Fruit fly (Drosophila melanogaster): ENCODE measurements around the gene CG12268.
A peak's percentile ranks its signal among the peaks of the same experiment; 100 is the strongest.

Gene CG12268

DNA sequence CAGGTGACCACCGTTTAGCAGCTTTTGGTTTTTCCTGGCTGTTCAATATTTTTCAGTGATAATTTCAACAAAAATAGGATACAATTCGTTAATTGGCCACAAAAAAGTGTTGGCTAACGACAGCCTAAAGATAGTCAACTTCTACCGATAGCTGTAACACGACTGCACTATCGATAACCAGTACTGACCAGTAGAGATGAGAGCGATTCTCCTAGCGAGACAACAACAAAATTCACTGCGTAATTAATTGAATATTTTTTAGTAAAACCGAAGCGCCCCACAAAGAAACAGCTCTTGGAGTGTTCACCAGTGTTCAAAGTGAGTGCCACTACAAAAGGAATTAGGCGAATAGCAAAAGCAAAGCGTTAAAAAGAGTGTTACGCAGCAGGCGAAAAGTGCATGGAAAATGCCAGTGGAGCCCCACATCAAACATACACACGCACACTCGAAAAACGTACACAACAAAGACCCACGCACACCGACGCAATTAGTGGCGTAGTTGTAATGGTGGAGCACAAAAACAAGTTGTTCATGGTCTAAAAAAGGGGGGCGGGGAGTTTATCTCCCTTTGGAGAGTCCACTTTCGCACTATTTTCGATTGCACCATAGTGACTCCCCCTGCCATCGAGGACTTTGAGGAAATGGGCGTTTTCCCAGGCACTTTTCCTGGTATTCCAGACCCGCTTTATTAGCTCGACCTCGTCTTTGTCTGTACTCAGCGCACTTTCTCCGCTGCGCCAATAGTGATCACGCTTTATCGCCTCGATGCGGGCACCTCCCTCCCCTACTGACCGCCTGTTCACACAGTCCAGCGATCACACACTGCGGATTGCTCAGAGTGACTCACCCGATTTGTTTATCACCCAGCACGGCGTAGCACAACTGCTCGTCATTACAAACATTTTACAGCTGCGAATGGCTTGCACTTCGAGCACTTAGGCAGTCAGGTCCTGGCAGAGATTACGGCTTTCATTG lies 44.9 kb upstream of the CG12268 start, which contains the start of the genes Epp and Rab7:
Epp (minus strand) TSS at position 94 of the 975 bp plus-strand sequence.
Rab7 (plus strand) TSS at position 186 of the 975 bp plus-strand sequence.
- TF ChIP-seq Elba2 (GFP tag; optimal IDR thresholded peaks at IDR 0.05), result no peak
- TF ChIP-seq bcd (GFP tag; optimal IDR thresholded peaks at IDR 0.05), result no peak
- TF ChIP-seq kni (GFP tag; optimal IDR thresholded peaks at IDR 0.05), result peak; percentile 44
- TF ChIP-seq dan (GFP tag; IDR thresholded peaks at IDR 0.05), result no peak
- TF ChIP-seq lov (optimal IDR thresholded peaks at IDR 0.05), result no peak
- no peak for TF ChIP-seq lov (GFP tag; IDR thresholded peaks at IDR 0.05)
- peak; percentile 0 for TF ChIP-seq Side (GFP tag; optimal IDR thresholded peaks at IDR 0.05)
- TF ChIP-seq CG3065 (GFP tag; optimal IDR thresholded peaks at IDR 0.05), result no peak
- TF ChIP-seq CG3281 (GFP tag; optimal IDR thresholded peaks at IDR 0.05), result peak; percentile 21
- peak; percentile 8 for TF ChIP-seq vfl (GFP tag; optimal IDR thresholded peaks at IDR 0.05)
- no peak for TF ChIP-seq CG1529 (GFP tag; optimal IDR thresholded peaks at IDR 0.05)
- peak; percentile 90 for TF ChIP-seq CG16813 (GFP tag; IDR thresholded peaks at IDR 0.05; ENCODE audit: partially characterized antibody)
- TF ChIP-seq ham (GFP tag; IDR thresholded peaks at IDR 0.05), result no peak
- no peak for TF ChIP-seq B-H1 (GFP tag; IDR thresholded peaks at IDR 0.05)
- peak; percentile 88 for TF ChIP-seq CG17186 (GFP tag; optimal IDR thresholded peaks at IDR 0.05)
- 0 out of 2 replicates have a peak, but pooled peaks have one; percentile 22 for TF ChIP-seq al (GFP tag; IDR thresholded peaks at IDR 0.05)
- TF ChIP-seq bowl (GFP tag; IDR thresholded peaks at IDR 0.05), result no peak
- no peak for TF ChIP-seq Hmx (GFP tag; optimal IDR thresholded peaks at IDR 0.05)
- peak; percentile 18 for TF ChIP-seq unpg (GFP tag; optimal IDR thresholded peaks at IDR 0.05)
- no peak for TF ChIP-seq tup (GFP tag; optimal IDR thresholded peaks at IDR 0.05)
- TF ChIP-seq CG10543 (GFP tag; optimal IDR thresholded peaks at IDR 0.05), result peak; percentile 28
- no peak for TF ChIP-seq klu (GFP tag; IDR thresholded peaks at IDR 0.05)
- no peak for TF ChIP-seq h (optimal IDR thresholded peaks at IDR 0.05)
- peak; percentile 80 for TF ChIP-seq sna (GFP tag; IDR thresholded peaks at IDR 0.05; ENCODE audit: partially characterized antibody)
- TF ChIP-seq CG12071 (GFP tag; optimal IDR thresholded peaks at IDR 0.05), result no peak
- TF ChIP-seq HmgZ (tag; optimal IDR thresholded peaks at IDR 0.05), result peak; percentile 79
- TF ChIP-seq Sry-β (GFP tag; optimal IDR thresholded peaks at IDR 0.05), result peak; percentile 23
- peak; percentile 55 for TF ChIP-seq fu2 (GFP tag; optimal IDR thresholded peaks at IDR 0.05)
- no peak for TF ChIP-seq CG6254 (GFP tag; optimal IDR thresholded peaks at IDR 0.05)
- TF ChIP-seq mirr (GFP tag; optimal IDR thresholded peaks at IDR 0.05), result peak; percentile 17
- TF ChIP-seq dm (GFP tag; optimal IDR thresholded peaks at IDR 0.05), result peak; percentile 62
- no peak for TF ChIP-seq hkb (optimal IDR thresholded peaks at IDR 0.05)
- TF ChIP-seq hkb (GFP tag; IDR thresholded peaks at IDR 0.05), result no peak
- peak; percentile 56 for TF ChIP-seq CG8924 (tag; optimal IDR thresholded peaks at IDR 0.05)
- TF ChIP-seq YL-1 (GFP tag; optimal IDR thresholded peaks at IDR 0.05), result peak; percentile 98
- TF ChIP-seq nau (GFP tag; optimal IDR thresholded peaks at IDR 0.05), result peak; percentile 45
- no peak for TF ChIP-seq CG15073 (GFP tag; optimal IDR thresholded peaks at IDR 0.05)
- TF ChIP-seq CG14710 (tag; optimal IDR thresholded peaks at IDR 0.05), result peak; percentile 70
- peak; percentile 36 for TF ChIP-seq CG16863 (GFP tag; optimal IDR thresholded peaks at IDR 0.05)
- peak; percentile 81 for TF ChIP-seq Rfx (GFP tag; IDR thresholded peaks at IDR 0.05)
- no peak for TF ChIP-seq ac (GFP tag; optimal IDR thresholded peaks at IDR 0.05)
- no peak for TF ChIP-seq CG12104 (GFP tag; optimal IDR thresholded peaks at IDR 0.05)
- TF ChIP-seq Doc3 (GFP tag; IDR thresholded peaks at IDR 0.05; ENCODE audit: partially characterized antibody), result peak; percentile 84
- TF ChIP-seq CG2116 (GFP tag; optimal IDR thresholded peaks at IDR 0.05), result peak; percentile 95
- no peak for TF ChIP-seq pan (optimal IDR thresholded peaks at IDR 0.05)
- TF ChIP-seq pan (GFP tag; optimal IDR thresholded peaks at IDR 0.05 in 1 of 2, IDR thresholded peaks at IDR 0.05 in 1 of 2), result no peak
- TF ChIP-seq CG10321 (GFP tag; IDR thresholded peaks at IDR 0.05), result peak; percentile 46; the same call in 1 of the 2 replicates
- TF ChIP-seq NfI (GFP tag; optimal IDR thresholded peaks at IDR 0.05), result peak; percentile 51
- TF ChIP-seq trh (GFP tag; optimal IDR thresholded peaks at IDR 0.05), result no peak
- TF ChIP-seq cg (GFP tag; optimal IDR thresholded peaks at IDR 0.05), result peak; percentile 96

Measured in whole organism, embryonic.